Worm (Caenorhabditis elegans) whole organism, young adult: ENCODE measurements around the gene gly-5.
A peak's percentile ranks its signal among the peaks of the same experiment; 100 is the strongest.

Experiments used
- B0035.1 ChIP-seq: sonication (generic microtip); optimal IDR thresholded peaks from 2 replicates; lab custom pipeline; 2016; ENCODE audit warnings: missing genetic modification characterization, mild to moderate bottlenecking, missing compliant biosample characterization, missing genotype, missing genetic modification reagents
- B0336.3 ChIP-seq: fragments of 200-800 bp; sonication (Bioruptor generic); IDR thresholded peaks from 2 replicates; pipeline ENCODE4 v1.3.6; 2022; ENCODE audit warnings: missing genetic modification characterization, missing compliant biosample characterization
- C17E4.6 ChIP-seq: fragments of 200-800 bp; sonication (Bioruptor generic); IDR thresholded peaks from 2 replicates; pipeline ENCODE4 v1.3.6; 2022; ENCODE audit warnings: missing genetic modification reagents, missing genetic modification characterization, missing compliant biosample characterization
- F23B12.7 ChIP-seq: sonication (generic microtip); optimal IDR thresholded peaks from 2 replicates; lab custom pipeline; 2017; ENCODE audit warnings: missing genetic modification characterization, mild to moderate bottlenecking, missing compliant biosample characterization, antibody characterized with exemption, moderate library complexity; ENCODE audit not compliant: insufficient read depth
- F49E8.2 ChIP-seq: sonication (generic microtip); optimal IDR thresholded peaks from 3 replicates; lab custom pipeline; 2017; ENCODE audit warnings: missing genetic modification characterization, mild to moderate bottlenecking, missing compliant biosample characterization, antibody characterized with exemption, moderate library complexity; ENCODE audit not compliant: insufficient read depth
- F55B11.4 ChIP-seq: sonication (generic microtip); optimal IDR thresholded peaks from 2 replicates; lab custom pipeline; 2016; ENCODE audit warnings: missing compliant biosample characterization, missing genetic modification characterization, borderline replicate concordance; ENCODE audit not compliant: insufficient read depth
- T07F8.4 ChIP-seq: sonication (generic microtip); optimal IDR thresholded peaks from 2 replicates; lab custom pipeline; 2016; ENCODE audit warnings: mild to moderate bottlenecking, missing genetic modification characterization, moderate library complexity, missing compliant biosample characterization
- Y56A3A.18 ChIP-seq: fragments of 200-800 bp; sonication (Bioruptor generic); IDR thresholded peaks from 2 replicates; pipeline ENCODE4 v1.3.6; 2022; ENCODE audit warnings: missing genetic modification reagents, missing genetic modification characterization, missing compliant biosample characterization
- Y67H2A.10 ChIP-seq: fragments of 200-800 bp; sonication (Bioruptor generic); conservative IDR thresholded peaks from 2 replicates; pipeline ENCODE4 v1.3.6; 2022; ENCODE audit warnings: missing genetic modification reagents, missing genetic modification characterization, missing compliant biosample characterization
- Y95B8A.8 ChIP-seq: fragments of 200-800 bp; sonication (Bioruptor generic); IDR thresholded peaks from 2 replicates; pipeline ENCODE4 v1.3.6; 2022; ENCODE audit warnings: missing genetic modification reagents, missing genetic modification characterization, missing compliant biosample characterization
- akir-1 ChIP-seq: fragments of 200-800 bp; sonication (Bioruptor generic); optimal IDR thresholded peaks from 2 replicates; lab custom pipeline; 2018; ENCODE audit warnings: mild to moderate bottlenecking, missing genetic modification characterization, moderate library complexity, missing compliant biosample characterization
- atf-7 ChIP-seq: sonication (generic microtip); optimal IDR thresholded peaks from 2 replicates; lab custom pipeline; 2017; ENCODE audit warnings: mild to moderate bottlenecking, missing genetic modification characterization, missing compliant biosample characterization
- athp-1 ChIP-seq: sonication (generic microtip); optimal IDR thresholded peaks from 2 replicates; lab custom pipeline; 2017; ENCODE audit warnings: mild to moderate bottlenecking, missing genetic modification characterization, missing compliant biosample characterization
- cebp-2 ChIP-seq: fragments of 200-800 bp; sonication (Bioruptor generic); IDR thresholded peaks from 2 replicates; pipeline ENCODE4 v1.3.6; 2022; ENCODE audit warnings: missing genetic modification characterization, missing compliant biosample characterization
- ceh-27 ChIP-seq: fragments of 200-800 bp; sonication (Bioruptor generic); optimal IDR thresholded peaks from 2 replicates; lab custom pipeline; 2018; ENCODE audit warnings: mild to moderate bottlenecking, missing genetic modification characterization, moderate library complexity, missing compliant biosample characterization
- ceh-58 ChIP-seq: fragments of 200-800 bp; sonication (Bioruptor generic); IDR thresholded peaks from 2 replicates; pipeline ENCODE4 v1.3.6; 2022; ENCODE audit warnings: missing genetic modification characterization, missing compliant biosample characterization
- ceh-79 ChIP-seq: sonication (generic microtip); optimal IDR thresholded peaks from 2 replicates; lab custom pipeline; 2017; ENCODE audit warnings: mild to moderate bottlenecking, missing genetic modification characterization, missing compliant biosample characterization
- ceh-91 ChIP-seq: fragments of 200-800 bp; sonication (Bioruptor generic); IDR thresholded peaks from 2 replicates; pipeline ENCODE4 v1.3.6; 2022; ENCODE audit warnings: missing genetic modification reagents, missing genetic modification characterization, missing compliant biosample characterization
- fkh-3 ChIP-seq: sonication (generic microtip); optimal IDR thresholded peaks from 2 replicates; lab custom pipeline; 2016; ENCODE audit warnings: mild to moderate bottlenecking, missing genetic modification characterization, missing compliant biosample characterization
- hlh-12 ChIP-seq: sonication (generic microtip); optimal IDR thresholded peaks from 2 replicates; lab custom pipeline; 2016; ENCODE audit warnings: missing genetic modification characterization, missing compliant biosample characterization
- hmg-1.2 ChIP-seq: fragments of 200-800 bp; sonication (Bioruptor generic); IDR thresholded peaks from 2 replicates; pipeline ENCODE4 v1.3.6; 2022; ENCODE audit warnings: missing genetic modification reagents, missing genetic modification characterization, missing compliant biosample characterization
- hrde-1 ChIP-seq: sonication (generic microtip); optimal IDR thresholded peaks from 2 replicates; lab custom pipeline; 2016; ENCODE audit warnings: missing genetic modification characterization, mild to moderate bottlenecking, missing compliant biosample characterization, moderate library complexity, missing genotype, missing genetic modification reagents, borderline replicate concordance
- lag-1 ChIP-seq: fragments of 200-800 bp; sonication (Bioruptor generic); IDR thresholded peaks from 2 replicates; pipeline ENCODE4 v1.3.6; 2022; ENCODE audit warnings: missing genetic modification reagents, missing genetic modification characterization, missing compliant biosample characterization
- lin-35 ChIP-seq, 3 experiments: fragments of 150-350 bp in 2 of 3; sonication (generic microtip) in 1 of 3; optimal IDR thresholded peaks; 2 replicates each; lab custom pipeline; 2014 to 2018; ENCODE audit warnings: missing biosample characterization in 3 of 3, missing genetic modification characterization in 3 of 3, missing genetic modification reagents in 3 of 3
- lin-54 ChIP-seq: fragments of 200-800 bp; sonication (Bioruptor generic); optimal IDR thresholded peaks from 2 replicates; lab custom pipeline; 2018; ENCODE audit warnings: mild to moderate bottlenecking, missing genetic modification characterization, missing compliant biosample characterization
- lir-1 ChIP-seq: fragments of 200-800 bp; sonication (Bioruptor generic); conservative IDR thresholded peaks from 2 replicates; pipeline ENCODE4 v1.3.6; 2022; ENCODE audit warnings: missing genetic modification reagents, missing genetic modification characterization, missing compliant biosample characterization
- lsl-1 ChIP-seq: fragments of 200-800 bp; sonication (Bioruptor generic); optimal IDR thresholded peaks from 2 replicates; lab custom pipeline; 2018; ENCODE audit warnings: mild to moderate bottlenecking, missing genetic modification characterization, moderate library complexity, missing compliant biosample characterization
- lsy-27 ChIP-seq: sonication (generic microtip); optimal IDR thresholded peaks from 2 replicates; lab custom pipeline; 2017; ENCODE audit warnings: missing genetic modification characterization, mild to moderate bottlenecking, missing compliant biosample characterization, antibody characterized with exemption, missing genotype, borderline replicate concordance; ENCODE audit not compliant: insufficient read depth
- madf-10 ChIP-seq: sonication (generic microtip); optimal IDR thresholded peaks from 2 replicates; lab custom pipeline; 2016; ENCODE audit warnings: mild to moderate bottlenecking, missing genetic modification characterization, missing compliant biosample characterization
- madf-6 ChIP-seq: fragments of 200-800 bp; sonication (Bioruptor generic); IDR thresholded peaks from 2 replicates; pipeline ENCODE4 v1.3.6; 2022; ENCODE audit warnings: missing genetic modification reagents, missing genetic modification characterization, missing compliant biosample characterization
- mel-28 ChIP-seq: sonication (generic microtip); optimal IDR thresholded peaks from 2 replicates; lab custom pipeline; 2016; ENCODE audit warnings: borderline replicate concordance, mild to moderate bottlenecking, missing genetic modification characterization, missing compliant biosample characterization
- mes-4 ChIP-seq: sonication (generic microtip); optimal IDR thresholded peaks from 2 replicates; lab custom pipeline; 2016; ENCODE audit warnings: missing genotype, missing genetic modification characterization, missing compliant biosample characterization
- nfya-2 ChIP-seq: fragments of 200-800 bp; sonication (Bioruptor generic); IDR thresholded peaks from 2 replicates; pipeline ENCODE4 v1.3.6; 2022; ENCODE audit warnings: missing genetic modification reagents, missing genetic modification characterization, missing compliant biosample characterization
- nfyb-1 ChIP-seq: fragments of 200-800 bp; sonication (Bioruptor generic); IDR thresholded peaks from 2 replicates; pipeline ENCODE4 v1.3.6; 2022; ENCODE audit warnings: missing genetic modification reagents, missing genetic modification characterization, missing compliant biosample characterization
- nhr-27 ChIP-seq: fragments of 200-800 bp; sonication (Bioruptor generic); optimal IDR thresholded peaks from 2 replicates; lab custom pipeline; 2018; ENCODE audit warnings: mild to moderate bottlenecking, missing genetic modification characterization, moderate library complexity, missing compliant biosample characterization
- pha-4 ChIP-seq: fragments of 150-350 bp; sonication (generic microtip); optimal IDR thresholded peaks from 2 replicates; lab custom pipeline; 2014; ENCODE audit warnings: missing biosample characterization, missing genetic modification reagents, missing genetic modification characterization
- repo-1 ChIP-seq: sonication (generic microtip); optimal IDR thresholded peaks from 2 replicates; lab custom pipeline; 2017; ENCODE audit warnings: mild to moderate bottlenecking, missing genetic modification characterization, missing compliant biosample characterization
- rpc-1 ChIP-seq, 2 experiments: fragments of 150-350 bp in 1 of 2; sonication (generic microtip) in 1 of 2; optimal IDR thresholded peaks; 2 replicates each; lab custom pipeline; 2014 to 2018; ENCODE audit warnings: missing biosample characterization in 1 of 2, missing genetic modification characterization in 1 of 2, missing genetic modification reagents in 1 of 2, missing genotype in 1 of 2
- sdz-38 ChIP-seq: sonication (generic microtip); optimal IDR thresholded peaks from 2 replicates; lab custom pipeline; 2016; ENCODE audit warnings: missing genotype, missing genetic modification characterization, missing compliant biosample characterization
- snpc-1.1 ChIP-seq: sonication (generic microtip); optimal IDR thresholded peaks from 2 replicates; lab custom pipeline; 2017; ENCODE audit warnings: missing genetic modification characterization, mild to moderate bottlenecking, missing compliant biosample characterization, antibody characterized with exemption, moderate library complexity, missing genotype, missing genetic modification reagents; ENCODE audit not compliant: insufficient read depth
- snpc-4 ChIP-seq, 5 experiments: fragments of 150-350 bp in 1 of 5; sonication (generic microtip) in 4 of 5; optimal IDR thresholded peaks; 2 replicates each; lab custom pipeline; 2014 to 2018; ENCODE audit warnings: missing genetic modification characterization in 5 of 5, missing biosample characterization in 3 of 5, antibody characterized with exemption in 2 of 5, mild to moderate bottlenecking in 2 of 5, missing compliant biosample characterization in 2 of 5, missing genotype in 2 of 5, moderate library complexity in 2 of 5, missing genetic modification reagents in 1 of 5
- tbp1 ChIP-seq: fragments of 200-800 bp; sonication (Bioruptor generic); optimal IDR thresholded peaks from 2 replicates; lab custom pipeline; 2018; ENCODE audit warnings: mild to moderate bottlenecking, missing genetic modification characterization, missing compliant biosample characterization
- tlf-1 ChIP-seq: fragments of 200-800 bp; sonication (Bioruptor generic); optimal IDR thresholded peaks from 2 replicates; lab custom pipeline; 2018; ENCODE audit warnings: mild to moderate bottlenecking, missing genetic modification characterization, missing compliant biosample characterization
- unc-62 ChIP-seq: fragments of 150-350 bp; optimal IDR thresholded peaks from 2 replicates; lab custom pipeline; 2014; ENCODE audit warnings: missing biosample characterization, missing genetic modification reagents, missing genetic modification characterization
- ztf-18 ChIP-seq: sonication (generic microtip); optimal IDR thresholded peaks from 2 replicates; lab custom pipeline; 2016; ENCODE audit warnings: missing genotype, mild to moderate bottlenecking, missing genetic modification characterization, missing compliant biosample characterization
- ztf-3 ChIP-seq: fragments of 200-800 bp; sonication (Bioruptor generic); optimal IDR thresholded peaks from 2 replicates; lab custom pipeline; 2018; ENCODE audit warnings: mild to moderate bottlenecking, missing genetic modification characterization, missing compliant biosample characterization
- ztf-6 ChIP-seq: fragments of 200-800 bp; sonication (Bioruptor generic); IDR thresholded peaks from 2 replicates; pipeline ENCODE4 v1.3.6; 2022; ENCODE audit warnings: missing genetic modification reagents, missing genetic modification characterization, missing compliant biosample characterization

gly-5 gene

ce11 chrIII:13224395-13224794 lies 37.2 kb downstream of the gly-5 start (continued):
- TF ChIP-seq madf-10 (tag; lab: Kevin White, UChicago) (no peak), nfya-2 (GFP tag; lab: Robert Waterston, UW) (no peak), ztf-18 (tag; lab: Kevin White, UChicago) (peak; percentile 24), atf-7 (tag; lab: Kevin White, UChicago) (no peak), B0035.1 (tag; lab: Kevin White, UChicago) (no peak), F49E8.2 (no peak), rpc-1 (optimal IDR thresholded peaks at IDR 0.05; lab: Kevin White, UChicago) (peak; percentile 76), rpc-1 (tag; optimal IDR thresholded peaks at IDR 0.05; lab: Kevin White, UChicago) (peak; percentile 80), lsl-1 (GFP tag; lab: Kevin White, UChicago) (no peak), hmg-1.2 (GFP tag; lab: Robert Waterston, UW) (peak; percentile 61), unc-62 (GFP tag; lab: Kevin White, UChicago) (no peak), Y56A3A.18 (no peak), snpc-1.1 (tag; lab: Kevin White, UChicago) (no peak), T07F8.4 (tag; lab: Kevin White, UChicago) (no peak), lin-54 (GFP tag; lab: Kevin White, UChicago) (no peak), C17E4.6 (GFP tag; lab: Robert Waterston, UW) (no peak), F55B11.4 (tag; lab: Kevin White, UChicago) (no peak), mel-28 (tag; lab: Kevin White, UChicago) (no peak), madf-6 (no peak), cebp-2 (GFP tag; lab: Robert Waterston, UW) (no peak), athp-1 (tag; lab: Kevin White, UChicago) (no peak), lir-1 (GFP tag; lab: Robert Waterston, UW) (no peak), hrde-1 (tag; lab: Kevin White, UChicago) (no peak), ceh-27 (GFP tag; lab: Kevin White, UChicago) (no peak), sdz-38 (tag; lab: Kevin White, UChicago) (no peak), hlh-12 (tag; lab: Kevin White, UChicago) (no peak), Y95B8A.8 (GFP tag; lab: Robert Waterston, UW) (no peak), lsy-27 (tag; lab: Kevin White, UChicago) (peak; percentile 19), Y67H2A.10 (GFP tag; lab: Robert Waterston, UW) (no peak), fkh-3 (no peak), repo-1 (tag; lab: Kevin White, UChicago) (no peak), tlf-1 (GFP tag; lab: Kevin White, UChicago) (no peak), snpc-4 (GFP tag; optimal IDR thresholded peaks at IDR 0.05; lab: Kevin White, UChicago) (peak; percentile 30), snpc-4 (tag; optimal IDR thresholded peaks at IDR 0.05; lab: Kevin White, UChicago) (peak in 1 of 4 experiments; percentile 29), lin-35 (GFP tag; optimal IDR thresholded peaks at IDR 0.05; lab: Kevin White, UChicago) (peak in 1 of 3 experiments; percentile 30), ceh-91 (GFP tag; lab: Robert Waterston, UW) (no peak), tbp1 (GFP tag; lab: Kevin White, UChicago) (peak; percentile 96), nfyb-1 (0 out of 2 replicates have a peak, but pooled peaks have one; percentile 42), F23B12.7 (tag; lab: Kevin White, UChicago) (peak; percentile 72), ztf-3 (GFP tag; lab: Kevin White, UChicago) (no peak), mes-4 (no peak), akir-1 (GFP tag; lab: Kevin White, UChicago) (no peak), pha-4 (tag; lab: Kevin White, UChicago) (no peak), nhr-27 (tag; lab: Kevin White, UChicago) (no peak), lag-1 (GFP tag; lab: Robert Waterston, UW) (no peak), ceh-58 (GFP tag; lab: Robert Waterston, UW) (no peak), ztf-6 (GFP tag; lab: Robert Waterston, UW) (no peak), B0336.3 (GFP tag; lab: Robert Waterston, UW) (no peak), ceh-79 (tag; lab: Kevin White, UChicago) (no peak)
